Fruit fly (Drosophila melanogaster): Measurements from ENCODE around the gene CG9400.

- TF ChIP-seq H15 (GFP tag; IDR thresholded peaks at IDR 0.05): no peak
- TF ChIP-seq CG10366 (GFP tag; IDR thresholded peaks at IDR 0.05): no peak; the same call in 1 of the 2 replicates
- TF ChIP-seq CG3281 (GFP tag; optimal IDR thresholded peaks at IDR 0.05): no peak
- no peak for TF ChIP-seq CG10543 (GFP tag; optimal IDR thresholded peaks at IDR 0.05)
- no peak for TF ChIP-seq cas (GFP tag; IDR thresholded peaks at IDR 0.05)
- TF ChIP-seq Mrtf (GFP tag; IDR thresholded peaks at IDR 0.05): no peak
- TF ChIP-seq Dbx (GFP tag; IDR thresholded peaks at IDR 0.05): no peak
- TF ChIP-seq CG7271 (tag; optimal IDR thresholded peaks at IDR 0.05): no peak
- no peak for TF ChIP-seq gsb (GFP tag; IDR thresholded peaks at IDR 0.05)
These were observed 42.4 kb upstream of the CG9400 start for dm6 chrX:14331490-14332182.

Measured in whole organism, embryonic.